Fruit fly (Drosophila melanogaster) whole organism: Measurements from ENCODE around the gene retinin.

Experiments
- pan ChIP-seq: fragments of >200 bp; optimal IDR thresholded peaks from 2 replicates; lab custom pipeline; 2017
- usp ChIP-seq: fragments of >200 bp; optimal IDR thresholded peaks from 2 replicates; lab custom pipeline; 2017; ENCODE audit warnings: missing biosample characterization, missing genetic modification characterization, mixed read lengths

DNA sequence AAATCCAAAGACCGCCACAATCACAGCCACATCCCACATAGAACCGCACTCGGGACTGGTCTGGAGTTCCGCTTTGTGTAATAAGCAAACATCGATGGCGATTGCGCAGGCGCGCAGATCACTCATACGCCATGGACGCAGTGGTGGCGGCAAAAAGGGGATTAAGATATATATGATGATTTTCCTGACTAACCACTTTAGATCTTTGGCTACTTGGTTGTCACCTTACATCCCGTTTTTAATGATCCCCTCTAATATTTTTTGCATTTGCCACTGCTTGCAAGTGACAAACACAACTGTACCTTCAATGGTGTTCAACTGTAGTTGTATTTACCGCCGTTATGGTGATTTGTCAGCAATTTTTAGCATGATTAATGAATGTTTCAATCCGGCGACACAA lies 21.8 kb upstream of the retinin start:
- no peak for TF ChIP-seq pan
- TF ChIP-seq usp (GFP tag; lab: Kevin White, UChicago), result no peak
